Worm (Caenorhabditis elegans) whole organism, early embryonic: ENCODE results near the gene dct-14.

Source experiments
- B0310.2 ChIP-seq: sonication (generic microtip); optimal IDR thresholded peaks from 2 replicates; lab custom pipeline; 2016; ENCODE audit warnings: mild to moderate bottlenecking, missing genetic modification characterization, missing compliant biosample characterization
- aly-1 ChIP-seq: sonication (generic microtip); optimal IDR thresholded peaks from 2 replicates; lab custom pipeline; 2016; ENCODE audit warnings: missing genetic modification characterization, missing compliant biosample characterization
- ama-1 ChIP-seq: fragments of 150-350 bp; optimal IDR thresholded peaks from 2 replicates; lab custom pipeline; 2014
- ceh-13 ChIP-seq: fragments of 200-800 bp; sonication (Bioruptor generic); optimal IDR thresholded peaks from 2 replicates; lab custom pipeline; 2018; ENCODE audit warnings: mild to moderate bottlenecking, missing genetic modification characterization, missing compliant biosample characterization
- ceh-36 ChIP-seq: sonication (generic microtip); optimal IDR thresholded peaks from 2 replicates; lab custom pipeline; 2016; ENCODE audit warnings: missing genetic modification characterization, inconsistent platforms, missing compliant biosample characterization
- flt-1 ChIP-seq: fragments of 200-800 bp; sonication (Bioruptor generic); IDR thresholded peaks from 2 replicates; pipeline ENCODE4 v1.3.6; 2022; ENCODE audit warnings: missing genetic modification characterization, missing compliant biosample characterization
- hnd-1 ChIP-seq: sonication (generic microtip); optimal IDR thresholded peaks from 2 replicates; lab custom pipeline; 2016; ENCODE audit warnings: missing genetic modification characterization, missing compliant biosample characterization
- pes-1 ChIP-seq: fragments of 200-800 bp; sonication (Bioruptor generic); IDR thresholded peaks from 2 replicates; pipeline ENCODE4 v1.3.6; 2022; ENCODE audit warnings: missing genetic modification reagents, missing genetic modification characterization, missing compliant biosample characterization
- scrt-1 ChIP-seq: fragments of 200-800 bp; sonication (Bioruptor generic); IDR thresholded peaks from 2 replicates; pipeline ENCODE4 v1.3.6; 2022; ENCODE audit warnings: missing genetic modification characterization, missing compliant biosample characterization
- sea-1 ChIP-seq: fragments of 200-800 bp; sonication (Bioruptor generic); conservative IDR thresholded peaks from 2 replicates; pipeline ENCODE4 v1.3.6; 2022; ENCODE audit warnings: missing genetic modification characterization, missing compliant biosample characterization
- tbx-11 ChIP-seq: fragments of 200-800 bp; sonication (Bioruptor generic); IDR thresholded peaks from 2 replicates; pipeline ENCODE4 v1.3.6; 2022; ENCODE audit warnings: missing genetic modification characterization, missing compliant biosample characterization
- tbx-37 ChIP-seq: fragments of 200-800 bp; sonication (Bioruptor generic); conservative IDR thresholded peaks from 2 replicates; pipeline ENCODE4 v1.3.6; 2022; ENCODE audit warnings: missing genetic modification reagents, missing genetic modification characterization, missing compliant biosample characterization
- tra-4 ChIP-seq: sonication (generic microtip); optimal IDR thresholded peaks from 2 replicates; lab custom pipeline; 2017; ENCODE audit warnings: missing genetic modification characterization, missing compliant biosample characterization

DNA sequence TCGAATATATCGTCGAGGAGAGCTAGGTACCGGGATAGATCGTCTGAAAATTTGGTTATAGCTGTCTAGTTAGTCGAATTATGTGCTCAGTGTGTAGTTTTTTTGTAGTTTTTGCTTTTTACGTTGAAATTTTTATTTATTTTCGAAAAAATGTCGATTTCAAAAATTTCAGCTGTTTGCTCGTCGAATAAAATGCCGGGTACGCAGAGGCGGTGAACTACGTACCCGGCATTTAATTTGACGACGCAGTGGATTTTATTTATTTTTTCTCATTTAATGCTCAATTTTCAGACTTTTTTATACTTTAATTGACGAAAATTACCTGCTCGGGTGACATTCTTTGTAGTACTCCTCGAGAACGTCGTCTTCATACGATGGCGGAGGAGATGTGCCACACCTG, 23.3 kb downstream of the dct-14 start:
- TF ChIP-seq ama-1 (no peak), sea-1 (no peak), scrt-1 (GFP tag; lab: Robert Waterston, UW) (no peak), flt-1 (GFP tag; lab: Robert Waterston, UW) (no peak), ceh-36 (tag; lab: Kevin White, UChicago) (no peak), tbx-11 (no peak), tbx-37 (no peak), hnd-1 (tag; lab: Kevin White, UChicago) (no peak), tra-4 (tag; lab: Kevin White, UChicago) (no peak), pes-1 (GFP tag; lab: Robert Waterston, UW) (no peak), aly-1 (tag; lab: Kevin White, UChicago) (no peak), B0310.2 (tag; lab: Kevin White, UChicago) (no peak), ceh-13 (GFP tag; lab: Kevin White, UChicago) (no peak)
